Fruit fly (Drosophila melanogaster) whole organism, embryonic: Measurements from ENCODE around the gene NijB.

Experiments used
- Antp ChIP-seq: fragments of 200-800 bp; sonication (Bioruptor generic); optimal IDR thresholded peaks from 3 replicates; lab custom pipeline; 2016; ENCODE audit warnings: missing biosample characterization, missing genetic modification characterization
- CG10147 ChIP-seq: fragments of 200-800 bp; sonication (Bioruptor generic); optimal IDR thresholded peaks from 2 replicates; lab custom pipeline; 2019; ENCODE audit warnings: missing biosample characterization, mild to moderate bottlenecking, missing genetic modification characterization, moderate library complexity
- CG10565 ChIP-seq: fragments of 200-800 bp; sonication (Bioruptor generic); optimal IDR thresholded peaks from 3 replicates; lab custom pipeline; 2016; ENCODE audit warnings: missing biosample characterization, mild to moderate bottlenecking, missing genetic modification characterization
- CG11093 ChIP-seq: fragments of 200-800 bp; sonication (Bioruptor generic); IDR thresholded peaks from 3 replicates; pipeline ENCODE4 v1.3.6; 2022; ENCODE audit warnings: missing biosample characterization, missing genetic modification characterization
- CG11247 ChIP-seq: fragments of 200-800 bp; sonication (Bioruptor generic); IDR thresholded peaks from 2 replicates; pipeline ENCODE4 v1.3.6; 2022; ENCODE audit warnings: missing biosample characterization, missing genetic modification characterization
- CG11398 ChIP-seq: fragments of 200-800 bp; sonication (Bioruptor generic); optimal IDR thresholded peaks from 2 replicates; lab custom pipeline; 2016; ENCODE audit warnings: missing biosample characterization, missing genetic modification characterization
- CG11723 ChIP-seq: fragments of 200-800 bp; sonication (Bioruptor generic); optimal IDR thresholded peaks from 2 replicates; lab custom pipeline; 2017; ENCODE audit warnings: missing biosample characterization, mild to moderate bottlenecking, missing genetic modification characterization
- CG13287 ChIP-seq: fragments of 200-800 bp; sonication (Bioruptor generic); IDR thresholded peaks from 2 replicates; pipeline ENCODE4 v1.3.6; 2022; ENCODE audit warnings: missing biosample characterization, missing genetic modification characterization; ENCODE audit not compliant: partially characterized antibody
- CG1602 ChIP-seq: fragments of 200-800 bp; sonication (Bioruptor generic); optimal IDR thresholded peaks from 3 replicates; lab custom pipeline; 2016; ENCODE audit warnings: missing biosample characterization, missing genetic modification characterization
- CG17802 ChIP-seq: fragments of 200-800 bp; sonication (Bioruptor generic); optimal IDR thresholded peaks from 2 replicates; lab custom pipeline; 2018; ENCODE audit warnings: missing biosample characterization, mild to moderate bottlenecking, missing genetic modification characterization, moderate library complexity
- CG17912 ChIP-seq: fragments of 200-800 bp; sonication (Bioruptor generic); optimal IDR thresholded peaks from 2 replicates; lab custom pipeline; 2018; ENCODE audit warnings: missing biosample characterization, mild to moderate bottlenecking, missing genetic modification characterization
- CG31441 ChIP-seq: fragments of 200-800 bp; sonication (Bioruptor generic); IDR thresholded peaks from 2 replicates; pipeline ENCODE4 v1.3.6; 2022; ENCODE audit warnings: missing biosample characterization, missing genetic modification characterization
- CG4360 ChIP-seq: fragments of 200-800 bp; sonication (Bioruptor generic); IDR thresholded peaks from 2 replicates; pipeline ENCODE4 v1.3.6; 2022; ENCODE audit warnings: missing biosample characterization, missing genetic modification characterization
- CG8765 ChIP-seq: fragments of 200-800 bp; sonication (Bioruptor generic); IDR thresholded peaks from 2 replicates; pipeline ENCODE4 v1.3.6; 2022; ENCODE audit warnings: missing biosample characterization, missing genetic modification characterization
- CG9215 ChIP-seq: fragments of 200-800 bp; sonication (Bioruptor generic); IDR thresholded peaks from 2 replicates; pipeline ENCODE4 v1.3.6; 2022; ENCODE audit warnings: missing biosample characterization, missing genetic modification characterization
- CHES-1-like ChIP-seq: fragments of 200-800 bp; sonication (Bioruptor generic); optimal IDR thresholded peaks from 2 replicates; lab custom pipeline; 2016; ENCODE audit warnings: missing biosample characterization, missing genetic modification characterization
- Chrac-16 ChIP-seq: fragments of 200-800 bp; sonication (Bioruptor generic); optimal IDR thresholded peaks from 3 replicates; lab custom pipeline; 2016; ENCODE audit warnings: missing biosample characterization, missing genetic modification characterization
- Dip2 ChIP-seq: fragments of 200-800 bp; sonication (Bioruptor generic); IDR thresholded peaks from 2 replicates; pipeline ENCODE4 v1.3.6; 2022; ENCODE audit warnings: missing biosample characterization, missing genetic modification characterization
- Dp ChIP-seq: fragments of 200-800 bp; sonication (Bioruptor generic); optimal IDR thresholded peaks from 2 replicates; lab custom pipeline; 2018; ENCODE audit warnings: missing biosample characterization, mild to moderate bottlenecking, missing genetic modification characterization, moderate library complexity
- Fer3 ChIP-seq: fragments of 200-800 bp; sonication (Bioruptor generic); optimal IDR thresholded peaks from 2 replicates; lab custom pipeline; 2018; ENCODE audit warnings: missing biosample characterization, mild to moderate bottlenecking, missing genetic modification characterization, moderate library complexity
- GATAe ChIP-seq: fragments of 200-800 bp; sonication (Bioruptor generic); conservative IDR thresholded peaks from 2 replicates; pipeline ENCODE4 v1.3.6; 2022; ENCODE audit warnings: missing biosample characterization, missing genetic modification characterization
- Gsc ChIP-seq: fragments of 200-800 bp; sonication (Bioruptor generic); IDR thresholded peaks from 2 replicates; pipeline ENCODE4 v1.3.6; 2022; ENCODE audit warnings: missing biosample characterization, missing genetic modification characterization
- Lim3 ChIP-seq: fragments of 200-800 bp; sonication (Bioruptor generic); IDR thresholded peaks from 2 replicates; pipeline ENCODE4 v1.3.6; 2022; ENCODE audit warnings: missing biosample characterization, missing genetic modification characterization
- Mad ChIP-seq: fragments of 200-800 bp; sonication (Bioruptor generic); optimal IDR thresholded peaks from 2 replicates; lab custom pipeline; 2016; ENCODE audit warnings: missing biosample characterization, missing genetic modification characterization
- Sox100B ChIP-seq: fragments of 200-800 bp; sonication (Bioruptor generic); optimal IDR thresholded peaks from 3 replicates; lab custom pipeline; 2018; ENCODE audit warnings: missing biosample characterization, mild to moderate bottlenecking, missing genetic modification characterization
- Spps ChIP-seq: fragments of 200-800 bp; sonication (Bioruptor generic); optimal IDR thresholded peaks from 2 replicates; lab custom pipeline; 2018; ENCODE audit warnings: missing biosample characterization, mild to moderate bottlenecking, missing genetic modification characterization
- Taf1 ChIP-seq: fragments of 200-800 bp; sonication (Bioruptor generic); IDR thresholded peaks from 2 replicates; pipeline ENCODE4 v1.3.6; 2022; ENCODE audit warnings: missing biosample characterization, missing genetic modification characterization
- Xbp1 ChIP-seq: fragments of 200-800 bp; sonication (Bioruptor generic); optimal IDR thresholded peaks from 3 replicates; lab custom pipeline; 2016; ENCODE audit warnings: missing biosample characterization, mild to moderate bottlenecking, missing genetic modification characterization
- YL-1 ChIP-seq: fragments of 200-800 bp; sonication (Bioruptor generic); optimal IDR thresholded peaks from 3 replicates; lab custom pipeline; 2017; ENCODE audit warnings: missing biosample characterization, mild to moderate bottlenecking, missing genetic modification characterization
- al ChIP-seq: fragments of 200-800 bp; sonication (Bioruptor generic); IDR thresholded peaks from 2 replicates; pipeline ENCODE4 v1.3.6; 2022; ENCODE audit warnings: missing biosample characterization, missing genetic modification characterization
- bab2 ChIP-seq: fragments of 200-800 bp; sonication (Bioruptor generic); optimal IDR thresholded peaks from 2 replicates; lab custom pipeline; 2016; ENCODE audit warnings: missing biosample characterization, missing genetic modification characterization
- bbx ChIP-seq: fragments of 200-800 bp; sonication (Bioruptor generic); IDR thresholded peaks from 2 replicates; pipeline ENCODE4 v1.3.6; 2022; ENCODE audit warnings: missing biosample characterization, missing genetic modification characterization; ENCODE audit not compliant: partially characterized antibody
- bigmax ChIP-seq: fragments of 200-800 bp; sonication (Bioruptor generic); optimal IDR thresholded peaks from 2 replicates; lab custom pipeline; 2018; ENCODE audit warnings: missing biosample characterization, mild to moderate bottlenecking, missing genetic modification characterization
- crol ChIP-seq: fragments of 200-800 bp; sonication (Bioruptor generic); IDR thresholded peaks from 2 replicates; pipeline ENCODE4 v1.3.6; 2022; ENCODE audit warnings: missing biosample characterization, missing genetic modification characterization
- eyg ChIP-seq: fragments of 200-800 bp; sonication (Bioruptor generic); optimal IDR thresholded peaks from 3 replicates; lab custom pipeline; 2016; ENCODE audit warnings: missing biosample characterization, missing genetic modification characterization
- gro ChIP-seq: fragments of 200-800 bp; sonication (Bioruptor generic); optimal IDR thresholded peaks from 2 replicates; lab custom pipeline; 2016; ENCODE audit warnings: missing biosample characterization, missing genetic modification characterization
- ham ChIP-seq: fragments of 200-800 bp; sonication (Bioruptor generic); IDR thresholded peaks from 2 replicates; pipeline ENCODE4 v1.3.6; 2022; ENCODE audit warnings: missing biosample characterization, missing genetic modification characterization
- jumu ChIP-seq: fragments of 200-800 bp; sonication (Bioruptor generic); optimal IDR thresholded peaks from 3 replicates; lab custom pipeline; 2016; ENCODE audit warnings: missing biosample characterization, missing genetic modification characterization
- kay ChIP-seq: fragments of 200-800 bp; sonication (Bioruptor generic); optimal IDR thresholded peaks from 2 replicates; lab custom pipeline; 2016; ENCODE audit warnings: missing biosample characterization, missing genetic modification characterization
- lab ChIP-seq: fragments of 200-800 bp; sonication (Bioruptor generic); optimal IDR thresholded peaks from 3 replicates; lab custom pipeline; 2017; ENCODE audit warnings: missing biosample characterization, missing genetic modification characterization, mild to moderate bottlenecking, moderate library complexity, missing genetic modification reagents
- nau ChIP-seq: fragments of 200-800 bp; sonication (Bioruptor generic); optimal IDR thresholded peaks from 3 replicates; lab custom pipeline; 2017; ENCODE audit warnings: missing biosample characterization, mild to moderate bottlenecking, missing genetic modification characterization, missing genetic modification reagents
- odd ChIP-seq: fragments of 200-800 bp; sonication (Bioruptor generic); optimal IDR thresholded peaks from 2 replicates; lab custom pipeline; 2017; ENCODE audit warnings: missing biosample characterization, mild to moderate bottlenecking, missing genetic modification characterization
- org-1 ChIP-seq: fragments of 200-800 bp; sonication (Bioruptor generic); optimal IDR thresholded peaks from 2 replicates; lab custom pipeline; 2017; ENCODE audit warnings: missing biosample characterization, missing genetic modification characterization
- phol ChIP-seq: fragments of 200-800 bp; sonication (Bioruptor generic); optimal IDR thresholded peaks from 3 replicates; lab custom pipeline; 2018; ENCODE audit warnings: missing biosample characterization, mild to moderate bottlenecking, missing genetic modification characterization, moderate library complexity
- sim ChIP-seq: fragments of 200-800 bp; sonication (Bioruptor generic); IDR thresholded peaks from 2 replicates; pipeline ENCODE4 v1.3.6; 2022; ENCODE audit warnings: missing biosample characterization, missing genetic modification characterization
- sr ChIP-seq: fragments of 200-800 bp; sonication (Bioruptor generic); IDR thresholded peaks from 3 replicates; pipeline ENCODE4 v1.3.6; 2022; ENCODE audit warnings: missing biosample characterization, missing genetic modification characterization
- tin ChIP-seq: fragments of 200-800 bp; sonication (Bioruptor generic); optimal IDR thresholded peaks from 3 replicates; lab custom pipeline; 2016; ENCODE audit warnings: missing biosample characterization, missing genetic modification characterization
- wek ChIP-seq: fragments of 200-800 bp; sonication (Bioruptor generic); optimal IDR thresholded peaks from 3 replicates; lab custom pipeline; 2018; ENCODE audit warnings: missing biosample characterization, mild to moderate bottlenecking, missing genetic modification characterization, moderate library complexity
- zfh1 ChIP-seq: fragments of 200-800 bp; sonication (Bioruptor generic); IDR thresholded peaks from 3 replicates; pipeline ENCODE4 v1.3.6; 2022; ENCODE audit warnings: missing biosample characterization, missing genetic modification characterization

Gene NijB

DNA sequence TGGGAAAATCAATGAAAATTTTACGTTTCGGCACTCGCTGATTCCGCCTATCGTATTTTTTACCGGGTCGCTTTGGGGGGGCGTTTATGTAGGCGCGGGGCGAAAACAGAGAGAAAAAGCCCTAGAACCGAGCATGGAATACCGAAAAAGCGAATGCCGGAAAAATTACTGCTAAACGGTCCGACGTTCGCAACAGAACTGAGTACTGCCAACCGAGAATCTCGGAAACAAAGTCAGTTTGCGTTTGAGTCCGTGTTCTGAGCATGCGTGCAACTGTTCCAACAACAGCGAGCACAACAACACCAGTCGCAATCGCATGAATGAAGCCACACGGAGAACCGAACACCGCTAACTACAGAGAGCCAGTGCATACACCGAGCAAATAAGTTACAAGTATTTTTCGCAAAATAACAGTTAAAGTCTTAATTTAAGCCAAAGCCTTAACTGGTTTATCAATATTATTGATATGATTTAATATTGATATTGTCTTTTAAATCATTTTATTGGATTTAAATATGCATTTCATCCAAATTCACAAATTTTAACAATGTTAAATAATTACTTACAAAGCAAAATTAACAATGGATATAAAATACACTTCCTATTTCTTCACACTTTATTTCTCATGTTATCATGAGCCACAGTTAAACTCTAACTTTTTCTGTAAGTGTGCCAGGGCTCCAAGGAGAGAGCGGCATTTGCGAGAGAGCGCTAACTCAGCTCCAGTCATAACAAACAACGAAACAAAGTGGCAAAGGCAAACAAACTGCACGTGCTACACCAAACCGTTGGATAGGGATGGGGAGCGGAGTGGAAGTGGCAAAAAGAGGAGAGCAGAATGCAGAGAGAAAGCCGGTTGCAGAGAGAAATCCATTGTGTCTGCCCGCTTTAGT, 1.7 kb upstream of the NijB start, which contains the start of gene CG3961 (continued):
- TF ChIP-seq CG17802 (tag; lab: Kevin White, UChicago) (peak; percentile 74), CG11398 (GFP tag; lab: Kevin White, UChicago) (peak; percentile 73), Mad (GFP tag; lab: Kevin White, UChicago) (peak; percentile 91), al (GFP tag; lab: Robert Waterston, UW) (peak; percentile 73), bigmax (GFP tag; lab: Kevin White, UChicago) (no peak), phol (tag; lab: Kevin White, UChicago) (peak; percentile 99), Dp (peak; percentile 20), CG17912 (peak; percentile 13), crol (GFP tag; lab: Robert Waterston, UW) (peak; percentile 97), odd (GFP tag; lab: Kevin White, UChicago) (peak; percentile 98), CHES-1-like (GFP tag; lab: Kevin White, UChicago) (peak; percentile 83), Chrac-16 (GFP tag; lab: Kevin White, UChicago) (peak; percentile 96), Sox100B (GFP tag; lab: Kevin White, UChicago) (peak; percentile 100), Spps (peak; percentile 98), sim (peak; percentile 80; the same call in 1 of the 2 replicates), CG10147 (GFP tag; lab: Kevin White, UChicago) (peak; percentile 97), Gsc (GFP tag; lab: Robert Waterston, UW) (no peak), Lim3 (GFP tag; lab: Robert Waterston, UW) (no peak; the same call in 1 of the 2 replicates), zfh1 (GFP tag; lab: Robert Waterston, UW) (peak; percentile 85), CG1602 (peak; percentile 98), nau (GFP tag; lab: Kevin White, UChicago) (peak; percentile 95), org-1 (GFP tag; lab: Kevin White, UChicago) (peak; percentile 99), CG31441 (GFP tag; lab: Robert Waterston, UW) (peak; percentile 99), ham (GFP tag; lab: Robert Waterston, UW) (0 out of 2 replicates have a peak, but pooled peaks have one; percentile 36), eyg (GFP tag; lab: Kevin White, UChicago) (peak; percentile 46), wek (GFP tag; lab: Kevin White, UChicago) (peak; percentile 67), Taf1 (GFP tag; lab: Robert Waterston, UW) (peak; percentile 51; the same call in 1 of the 2 replicates), bab2 (GFP tag; lab: Kevin White, UChicago) (peak; percentile 93), CG13287 (GFP tag; lab: Robert Waterston, UW) (no peak; the same call in 1 of the 2 replicates), CG4360 (GFP tag; lab: Robert Waterston, UW) (peak; percentile 62), Dip2 (no peak; the same call in 1 of the 2 replicates), YL-1 (GFP tag; lab: Kevin White, UChicago) (peak; percentile 88), CG11723 (peak; percentile 97), jumu (peak; percentile 75), CG11093 (peak; percentile 92), lab (GFP tag; lab: Kevin White, UChicago) (peak; percentile 97), Xbp1 (GFP tag; lab: Kevin White, UChicago) (peak; percentile 98), CG10565 (peak; percentile 71), tin (peak; percentile 96), gro (no peak), Antp (peak; percentile 72), kay (GFP tag; lab: Kevin White, UChicago) (peak; percentile 94), GATAe (GFP tag; lab: Robert Waterston, UW) (peak; percentile 66), sr (GFP tag; lab: Robert Waterston, UW) (no peak), bbx (0 out of 2 replicates have a peak, but pooled peaks have one; percentile 17), Fer3 (tag; lab: Kevin White, UChicago) (peak; percentile 94), CG11247 (GFP tag; lab: Robert Waterston, UW) (peak; percentile 65), CG8765 (GFP tag; lab: Robert Waterston, UW) (peak; percentile 45; the same call in 1 of the 2 replicates), CG9215 (GFP tag; lab: Robert Waterston, UW) (peak; percentile 91)
